Worm (Caenorhabditis elegans) whole organism, L1 larva: ENCODE measurements around the gene vps-39.
"Not testable (repeated sequence)": the region's sequence is repeated elsewhere in the genome, so short reads cannot be mapped to it uniquely, and the experiment has no call there.

Experiments used
- C04F5.9 ChIP-seq: sonication (generic microtip); optimal IDR thresholded peaks from 2 replicates; lab custom pipeline; 2016; ENCODE audit warnings: missing genetic modification characterization, missing compliant biosample characterization
- alr-1 ChIP-seq: fragments of 200-800 bp; sonication (Bioruptor generic); optimal IDR thresholded peaks from 2 replicates; lab custom pipeline; 2018; ENCODE audit warnings: borderline replicate concordance, mild to moderate bottlenecking, missing genetic modification characterization, missing compliant biosample characterization
- aly-2 ChIP-seq: fragments of 150-350 bp; optimal IDR thresholded peaks from 2 replicates; lab custom pipeline; 2014; ENCODE audit warnings: missing biosample characterization, missing genetic modification characterization
- ama-1 ChIP-seq: fragments of 150-350 bp; optimal IDR thresholded peaks from 2 replicates; lab custom pipeline; 2014
- blmp-1 ChIP-seq: fragments of 150-350 bp; optimal IDR thresholded peaks from 2 replicates; lab custom pipeline; 2014; ENCODE audit warnings: missing biosample characterization, missing genetic modification characterization
- ceh-63 ChIP-seq: fragments of 200-800 bp; sonication (Bioruptor generic); optimal IDR thresholded peaks from 2 replicates; lab custom pipeline; 2018; ENCODE audit warnings: mild to moderate bottlenecking, missing genetic modification characterization, missing compliant biosample characterization
- ceh-8 ChIP-seq: fragments of 200-800 bp; sonication (Bioruptor generic); optimal IDR thresholded peaks from 2 replicates; lab custom pipeline; 2018; ENCODE audit warnings: mild to moderate bottlenecking, missing genetic modification characterization, moderate library complexity, missing compliant biosample characterization
- ceh-82 ChIP-seq, 3 experiments: fragments of 150-350 bp in 1 of 3; sonication (generic microtip) in 2 of 3; optimal IDR thresholded peaks; 2 replicates each; lab custom pipeline; 2014 to 2017; ENCODE audit warnings: missing biosample characterization in 3 of 3, missing genetic modification characterization in 3 of 3
- ceh-90 ChIP-seq: sonication (generic microtip); optimal IDR thresholded peaks from 2 replicates; lab custom pipeline; 2016; ENCODE audit warnings: missing genetic modification characterization, missing compliant biosample characterization
- dpl-1 ChIP-seq, 3 experiments: fragments of 150-350 bp in 2 of 3; sonication (generic microtip) in 1 of 3; optimal IDR thresholded peaks; 2 replicates each; lab custom pipeline; 2014 to 2017; ENCODE audit warnings: missing biosample characterization in 3 of 3, missing genetic modification characterization in 3 of 3, missing genetic modification reagents in 3 of 3
- dsc-1 ChIP-seq: sonication (generic microtip); optimal IDR thresholded peaks from 2 replicates; lab custom pipeline; 2016; ENCODE audit warnings: mild to moderate bottlenecking, missing genetic modification characterization, missing compliant biosample characterization
- efl-3 ChIP-seq: fragments of 200-800 bp; sonication (Bioruptor generic); optimal IDR thresholded peaks from 2 replicates; lab custom pipeline; 2018; ENCODE audit warnings: mild to moderate bottlenecking, missing genetic modification characterization, missing compliant biosample characterization
- fkh-10 ChIP-seq: sonication (generic microtip); optimal IDR thresholded peaks from 2 replicates; lab custom pipeline; 2017; ENCODE audit warnings: missing biosample characterization, missing genetic modification reagents, missing genetic modification characterization
- fkh-8 ChIP-seq: sonication (generic microtip); optimal IDR thresholded peaks from 2 replicates; lab custom pipeline; 2016; ENCODE audit warnings: mild to moderate bottlenecking, missing genetic modification characterization, missing compliant biosample characterization
- fos-1 ChIP-seq: fragments of 150-350 bp; optimal IDR thresholded peaks from 2 replicates; lab custom pipeline; 2014; ENCODE audit warnings: missing biosample characterization, missing genetic modification characterization
- grh-1 ChIP-seq: fragments of 200-800 bp; sonication (Bioruptor generic); IDR thresholded peaks from 2 replicates; pipeline ENCODE4 v1.3.6; 2022; ENCODE audit warnings: missing genetic modification reagents, missing genetic modification characterization, missing compliant biosample characterization
- hpl-2 ChIP-seq: fragments of 150-350 bp; optimal IDR thresholded peaks from 2 replicates; lab custom pipeline; 2014; ENCODE audit warnings: missing biosample characterization, missing genetic modification reagents, missing genetic modification characterization
- irx-1 ChIP-seq: sonication (generic microtip); optimal IDR thresholded peaks from 2 replicates; lab custom pipeline; 2016; ENCODE audit warnings: missing genetic modification characterization, missing compliant biosample characterization
- isw-1 ChIP-seq: fragments of 200-800 bp; sonication (Bioruptor generic); IDR thresholded peaks from 2 replicates; pipeline ENCODE4 v1.3.6; 2022; ENCODE audit warnings: missing genetic modification characterization, missing compliant biosample characterization
- jun-1 ChIP-seq: fragments of 150-350 bp; optimal IDR thresholded peaks from 2 replicates; lab custom pipeline; 2014; ENCODE audit warnings: missing biosample characterization, missing genetic modification reagents, missing genetic modification characterization
- lin-13 ChIP-seq: fragments of 150-350 bp; optimal IDR thresholded peaks from 2 replicates; lab custom pipeline; 2014; ENCODE audit warnings: missing biosample characterization, missing genetic modification reagents, missing genetic modification characterization
- lin-15B ChIP-seq: fragments of 150-350 bp; sonication (generic microtip); optimal IDR thresholded peaks from 3 replicates; lab custom pipeline; 2014; ENCODE audit warnings: missing biosample characterization, missing genetic modification characterization
- lin-39 ChIP-seq: fragments of 150-350 bp; optimal IDR thresholded peaks from 2 replicates; lab custom pipeline; 2014; ENCODE audit warnings: missing biosample characterization, missing genetic modification reagents, missing genetic modification characterization
- lir-3 ChIP-seq: sonication (generic microtip); optimal IDR thresholded peaks from 2 replicates; lab custom pipeline; 2016; ENCODE audit warnings: mild to moderate bottlenecking, missing genetic modification characterization, moderate library complexity, missing compliant biosample characterization; ENCODE audit not compliant: poor library complexity
- lsy-2 ChIP-seq, 2 experiments: fragments of 150-350 bp; optimal IDR thresholded peaks; 2 replicates each; lab custom pipeline; 2014; ENCODE audit warnings: missing biosample characterization in 2 of 2, missing genetic modification characterization in 2 of 2
- mab-9 ChIP-seq: fragments of 200-800 bp; sonication (Bioruptor generic); IDR thresholded peaks from 2 replicates; pipeline ENCODE4 v1.3.6; 2022; ENCODE audit warnings: missing genetic modification reagents, missing genetic modification characterization, missing compliant biosample characterization
- mdl-1 ChIP-seq, 2 experiments: fragments of 150-350 bp; optimal IDR thresholded peaks; 2 replicates each; lab custom pipeline; 2014 to 2017; ENCODE audit warnings: missing biosample characterization in 2 of 2, missing genetic modification characterization in 2 of 2, inconsistent platforms in 1 of 2
- mef-2 ChIP-seq: fragments of 150-350 bp; optimal IDR thresholded peaks from 2 replicates; lab custom pipeline; 2014; ENCODE audit warnings: missing biosample characterization, missing genetic modification characterization
- mep-1 ChIP-seq: fragments of 150-350 bp; optimal IDR thresholded peaks from 2 replicates; lab custom pipeline; 2014; ENCODE audit warnings: missing biosample characterization, missing genetic modification characterization
- nhr-11 ChIP-seq: fragments of 150-350 bp; optimal IDR thresholded peaks from 2 replicates; lab custom pipeline; 2014; ENCODE audit warnings: missing biosample characterization, missing genetic modification characterization
- nhr-12 ChIP-seq: sonication (generic microtip); optimal IDR thresholded peaks from 2 replicates; lab custom pipeline; 2017; ENCODE audit warnings: missing biosample characterization, missing genetic modification characterization
- nhr-19 ChIP-seq: fragments of 200-800 bp; sonication (Bioruptor generic); conservative IDR thresholded peaks from 2 replicates; pipeline ENCODE4 v1.3.6; 2022; ENCODE audit warnings: missing genetic modification characterization, missing compliant biosample characterization
- nhr-28 ChIP-seq: fragments of 150-350 bp; optimal IDR thresholded peaks from 2 replicates; lab custom pipeline; 2014; ENCODE audit warnings: missing biosample characterization, missing genetic modification characterization
- nhr-47 ChIP-seq: sonication (generic microtip); optimal IDR thresholded peaks from 2 replicates; lab custom pipeline; 2016; ENCODE audit warnings: mild to moderate bottlenecking, missing genetic modification characterization, moderate library complexity, missing compliant biosample characterization
- nhr-71 ChIP-seq: sonication (generic microtip); optimal IDR thresholded peaks from 2 replicates; lab custom pipeline; 2016; ENCODE audit warnings: mild to moderate bottlenecking, missing genetic modification characterization, moderate library complexity, missing compliant biosample characterization
- nhr-77 ChIP-seq: fragments of 150-350 bp; optimal IDR thresholded peaks from 2 replicates; lab custom pipeline; 2014; ENCODE audit warnings: missing biosample characterization, missing genetic modification characterization
- nhr-84 ChIP-seq: sonication (generic microtip); optimal IDR thresholded peaks from 2 replicates; lab custom pipeline; 2017; ENCODE audit warnings: missing biosample characterization, missing genetic modification characterization
- nhr-85 ChIP-seq: sonication (generic microtip); peaks from one replicate; lab custom pipeline; 2016; ENCODE audit warnings: missing genetic modification characterization, inconsistent platforms, missing compliant biosample characterization
- nhr-90 ChIP-seq: sonication (generic microtip); optimal IDR thresholded peaks from 2 replicates; lab custom pipeline; 2016; ENCODE audit warnings: mild to moderate bottlenecking, missing genetic modification characterization, missing compliant biosample characterization; ENCODE audit not compliant: poor library complexity
- pax-3 ChIP-seq: fragments of 200-800 bp; sonication (Bioruptor generic); optimal IDR thresholded peaks from 2 replicates; lab custom pipeline; 2018; ENCODE audit warnings: mild to moderate bottlenecking, missing genetic modification characterization, moderate library complexity, missing compliant biosample characterization
- pqm-1 ChIP-seq: sonication (generic microtip); optimal IDR thresholded peaks from 3 replicates; lab custom pipeline; 2017; ENCODE audit warnings: missing biosample characterization, missing genetic modification characterization
- rnt-1 ChIP-seq: sonication (generic microtip); optimal IDR thresholded peaks from 2 replicates; lab custom pipeline; 2016; ENCODE audit warnings: mild to moderate bottlenecking, missing genetic modification characterization, moderate library complexity, missing compliant biosample characterization
- skn-1 ChIP-seq: fragments of 150-350 bp; optimal IDR thresholded peaks from 2 replicates; lab custom pipeline; 2014; ENCODE audit warnings: missing biosample characterization, missing genetic modification characterization
- snpc-4 ChIP-seq: fragments of 150-350 bp; optimal IDR thresholded peaks from 2 replicates; lab custom pipeline; 2014; ENCODE audit warnings: missing biosample characterization, missing genetic modification characterization
- snu-23 ChIP-seq: sonication (generic microtip); optimal IDR thresholded peaks from 2 replicates; lab custom pipeline; 2016; ENCODE audit warnings: missing genetic modification characterization, missing compliant biosample characterization
- sptf-1 ChIP-seq: fragments of 150-350 bp; optimal IDR thresholded peaks from 2 replicates; lab custom pipeline; 2014; ENCODE audit warnings: missing biosample characterization, missing genetic modification characterization
- unc-86 ChIP-seq: sonication (generic microtip); optimal IDR thresholded peaks from 2 replicates; lab custom pipeline; 2016; ENCODE audit warnings: missing genetic modification characterization, missing compliant biosample characterization
- zag-1 ChIP-seq: fragments of 150-350 bp; optimal IDR thresholded peaks from 2 replicates; lab custom pipeline; 2014; ENCODE audit warnings: missing biosample characterization, missing genetic modification characterization
- zip-4 ChIP-seq: fragments of 200-800 bp; sonication (Bioruptor generic); optimal IDR thresholded peaks from 2 replicates; lab custom pipeline; 2018; ENCODE audit warnings: mild to moderate bottlenecking, missing genetic modification characterization, moderate library complexity, missing compliant biosample characterization

Gene vps-39

DNA sequence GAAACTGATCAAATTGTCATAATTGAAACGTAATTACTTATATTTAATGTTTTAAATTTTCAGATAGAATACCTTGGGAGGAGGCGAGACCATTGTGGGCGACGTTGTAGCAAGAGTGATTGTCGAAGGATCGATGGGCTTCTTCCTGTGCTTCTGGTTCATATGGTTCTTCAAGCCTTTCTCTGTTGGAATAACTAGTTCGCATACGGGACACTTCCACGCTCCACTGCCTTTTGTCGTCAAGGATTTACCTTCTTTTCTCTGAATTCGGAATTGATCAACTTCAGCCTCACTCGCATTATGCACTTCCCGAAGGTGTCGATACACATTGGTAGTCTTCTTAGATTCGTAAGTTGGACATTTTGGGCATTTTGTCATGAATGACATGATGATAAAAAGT, 11.1 kb upstream of the vps-39 start, which contains the start of gene F58D12.1:
Gene F58D12.1, plus strand, starts transcription at position 301 of the 400 bp plus-strand sequence.
- TF ChIP-seq jun-1 (tag; lab: Kevin White, UChicago); nhr-28 (tag; lab: Kevin White, UChicago); fkh-10 (GFP tag; lab: Kevin White, UChicago): not testable (repeated sequence)

DNA sequence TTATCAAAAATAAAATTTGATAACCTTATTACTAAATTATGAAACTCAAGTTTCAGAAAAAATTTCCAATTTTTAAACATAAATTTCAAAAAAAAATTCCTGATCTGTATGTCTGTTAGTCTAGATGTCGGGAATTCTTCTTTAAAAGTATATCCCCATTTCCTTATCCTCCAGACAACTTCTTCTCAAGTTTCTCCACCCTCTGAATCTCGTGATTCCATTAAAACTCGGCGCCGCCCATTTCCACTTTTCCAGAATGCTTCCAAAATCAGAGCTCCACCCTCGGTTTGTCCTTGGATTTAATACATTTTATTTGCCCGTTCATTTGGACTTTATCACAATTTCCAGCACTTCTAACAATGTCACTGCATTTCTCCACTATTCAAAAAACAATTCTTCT, 4.5 kb downstream of the vps-39 start, which contains the start of gene ins-10:
Gene ins-10, plus strand, starts transcription at position 301 of the 400 bp plus-strand sequence.
- TF ChIP-seq unc-86 (no peak), rnt-1 (no peak), nhr-85 (no peak)

DNA sequence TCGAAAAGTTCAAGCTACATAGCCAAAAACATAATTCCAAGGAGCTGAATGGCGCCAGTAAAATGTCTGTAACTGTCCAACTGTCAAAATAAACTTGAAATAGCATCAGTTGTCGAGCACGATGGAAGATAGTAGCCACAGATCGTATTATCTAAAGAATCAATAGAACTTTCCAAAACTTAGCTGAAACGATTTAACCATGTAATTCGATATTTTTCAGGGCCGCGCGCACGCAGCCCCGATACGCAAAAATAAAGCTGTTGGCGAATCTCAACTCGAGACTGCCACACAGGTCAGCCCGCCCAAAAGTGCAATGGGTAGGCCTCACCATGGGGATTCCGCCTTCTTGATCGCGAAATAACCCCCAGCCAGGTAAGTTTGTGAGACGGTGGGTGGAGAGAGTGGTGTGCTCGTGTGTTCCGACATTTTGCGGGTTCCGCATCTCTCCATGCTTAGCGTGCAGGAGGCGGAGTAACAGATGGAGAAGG, 9.9 kb downstream of the vps-39 start:
- TF ChIP-seq aly-2 (tag; lab: Kevin White, UChicago), result peak; percentile 18
- TF ChIP-seq grh-1 (GFP tag; lab: Robert Waterston, UW), result peak; percentile 72
- no peak for TF ChIP-seq lin-13 (GFP tag; lab: Kevin White, UChicago)
- no peak for TF ChIP-seq mab-9 (GFP tag; lab: Robert Waterston, UW)
- no peak for TF ChIP-seq efl-3 (GFP tag; lab: Kevin White, UChicago)
- no peak for TF ChIP-seq ceh-82 (tag; optimal IDR thresholded peaks at IDR 0.05; lab: Kevin White, UChicago)
- peak; percentile 33 for TF ChIP-seq zip-4 (GFP tag; lab: Kevin White, UChicago)
- peak; percentile 29 for TF ChIP-seq irx-1 (tag; lab: Kevin White, UChicago)
- no peak for TF ChIP-seq fkh-8
- TF ChIP-seq snu-23, result peak; percentile 59
- peak; percentile 81 for TF ChIP-seq rnt-1
- TF ChIP-seq nhr-19 (GFP tag; lab: Robert Waterston, UW), result peak; percentile 79
- TF ChIP-seq dsc-1 (tag; lab: Kevin White, UChicago), result no peak
- no peak for TF ChIP-seq C04F5.9 (tag; lab: Kevin White, UChicago)
- peak; percentile 38 for TF ChIP-seq hpl-2 (GFP tag; lab: Kevin White, UChicago)
- peak; percentile 71 for TF ChIP-seq ama-1 (lab: Kevin White, UChicago)
- TF ChIP-seq lir-3 (tag; lab: Kevin White, UChicago), result no peak
- TF ChIP-seq pqm-1 (tag; lab: Kevin White, UChicago), result no peak
- no peak for TF ChIP-seq alr-1
- peak; percentile 22; the same call in 1 of the 2 replicates for TF ChIP-seq isw-1 (GFP tag; lab: Robert Waterston, UW)
- TF ChIP-seq nhr-90, result peak; percentile 87
- TF ChIP-seq nhr-77 (tag; lab: Kevin White, UChicago), result no peak
- TF ChIP-seq nhr-47 (tag; lab: Kevin White, UChicago), result peak; percentile 80
- no peak for TF ChIP-seq ceh-63 (GFP tag; lab: Kevin White, UChicago)
- no peak for TF ChIP-seq fkh-10 (GFP tag; lab: Kevin White, UChicago)
- TF ChIP-seq dpl-1 (GFP tag; optimal IDR thresholded peaks at IDR 0.05; lab: Kevin White, UChicago), result no peak
- no peak for TF ChIP-seq sptf-1
- TF ChIP-seq fos-1, result peak; percentile 46
- no peak for TF ChIP-seq nhr-11 (tag; lab: Kevin White, UChicago)
- TF ChIP-seq zag-1, result no peak
- peak; percentile 52 for TF ChIP-seq pax-3 (tag; lab: Kevin White, UChicago)
- TF ChIP-seq nhr-12 (tag; lab: Kevin White, UChicago), result no peak
- TF ChIP-seq jun-1 (tag; lab: Kevin White, UChicago), result no peak
- TF ChIP-seq mep-1 (tag; lab: Kevin White, UChicago), result no peak
- no peak for TF ChIP-seq lsy-2 (tag; optimal IDR thresholded peaks at IDR 0.05; lab: Kevin White, UChicago)
- TF ChIP-seq ceh-8, result no peak
- no peak for TF ChIP-seq nhr-84 (tag; lab: Kevin White, UChicago)
- no peak for TF ChIP-seq mdl-1 (tag; optimal IDR thresholded peaks at IDR 0.05; lab: Kevin White, UChicago)
- TF ChIP-seq nhr-71, result peak; percentile 84
- TF ChIP-seq snpc-4 (tag; lab: Kevin White, UChicago), result peak; percentile 97
- no peak for TF ChIP-seq lin-15B (tag; lab: Kevin White, UChicago)
- TF ChIP-seq mef-2 (tag; lab: Kevin White, UChicago), result no peak
- TF ChIP-seq ceh-90, result no peak
- TF ChIP-seq blmp-1, result no peak
- TF ChIP-seq skn-1, result no peak
- peak; percentile 53 for TF ChIP-seq lin-39
